4 fruit fly cellular contexts compared by ENCODE assay signal in the genomic region with DNA sequence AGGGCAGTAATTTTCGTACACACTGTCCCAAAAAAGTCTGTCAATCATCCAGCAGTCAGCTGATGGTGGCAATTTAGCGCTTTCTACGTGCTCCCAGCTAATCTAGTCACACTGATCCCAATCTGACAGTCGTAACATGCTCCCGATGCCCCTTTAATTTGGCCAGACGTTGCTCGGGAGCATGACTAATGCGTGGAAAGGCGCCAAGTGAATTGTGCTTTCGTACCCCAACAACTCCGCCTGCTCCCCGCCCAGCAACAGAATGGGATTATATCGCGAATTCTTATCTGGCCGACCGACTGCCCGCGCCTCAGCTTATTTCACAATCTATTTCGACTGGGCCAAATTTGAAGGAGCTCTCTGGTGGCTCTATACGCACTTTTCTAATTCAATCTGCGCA.
TF ChIP-seq lines count a peak whose summit lies in the region.

No protein-coding gene starts in this region.

- TF ChIP-seq CTCF in whole organism, embryonic (GFP tag; optimal IDR thresholded peaks at IDR 0.05; lab: Kevin White, UChicago) = no peak

TF ChIP-seq in whole organism, embryonic, 481 proteins besides CTCF, POLR2A, EP300 and RAD21:
- TF ChIP-seq CG9215 (GFP tag; IDR thresholded peaks at IDR 0.05; lab: Robert Waterston, UW) = no peak
- TF ChIP-seq CG14965 (GFP tag; optimal IDR thresholded peaks at IDR 0.05; lab: Kevin White, UChicago; ENCODE audit: borderline replicate concordance) = no peak
- no peak for TF ChIP-seq unpg (GFP tag; optimal IDR thresholded peaks at IDR 0.05; lab: Kevin White, UChicago)
- peak; percentile 50 for TF ChIP-seq sug (tag; optimal IDR thresholded peaks at IDR 0.05; lab: Kevin White, UChicago)
- TF ChIP-seq Nf-YC (tag; optimal IDR thresholded peaks at IDR 0.05; lab: Kevin White, UChicago) = no peak
- TF ChIP-seq Drgx (GFP tag; IDR thresholded peaks at IDR 0.05; lab: Robert Waterston, UW) = no peak
- TF ChIP-seq mirr (GFP tag; optimal IDR thresholded peaks at IDR 0.05; lab: Kevin White, UChicago) = peak; percentile 9
- TF ChIP-seq CG1647 (GFP tag; optimal IDR thresholded peaks at IDR 0.05; lab: Kevin White, UChicago) = no peak
- TF ChIP-seq exex (tag; optimal IDR thresholded peaks at IDR 0.05; lab: Kevin White, UChicago) = peak; percentile 13
- TF ChIP-seq Med (GFP tag; lab: Kevin White, UChicago) = peak; percentile 54

TF ChIP-seq in whole organism, prepupa, 60 proteins besides CTCF, POLR2A, EP300 and RAD21:
- peak; percentile 67 for TF ChIP-seq vri (GFP tag; optimal IDR thresholded peaks at IDR 0.05; lab: Kevin White, UChicago)
- TF ChIP-seq Gug (GFP tag; IDR thresholded peaks at IDR 0.05; lab: Robert Waterston, UW) = no peak
- no peak for TF ChIP-seq Met (GFP tag; optimal IDR thresholded peaks at IDR 0.05; lab: Kevin White, UChicago)
- TF ChIP-seq Sox102F (GFP tag; optimal IDR thresholded peaks at IDR 0.05; lab: Kevin White, UChicago) = no peak
- no peak for TF ChIP-seq cyc (GFP tag; optimal IDR thresholded peaks at IDR 0.05; lab: Kevin White, UChicago)

TF ChIP-seq in whole organism, pupa, 21 proteins besides CTCF, POLR2A, EP300 and RAD21:
- TF ChIP-seq CG12605 (GFP tag; IDR thresholded peaks at IDR 0.05; lab: Robert Waterston, UW) (no peak), CG32121 (GFP tag; IDR thresholded peaks at IDR 0.05; lab: Robert Waterston, UW) (0 out of 2 replicates have a peak, but pooled peaks have one; percentile 33)

TF ChIP-seq in whole organism, wandering third instar larva, 38 proteins besides CTCF, POLR2A, EP300 and RAD21:
- TF ChIP-seq h (GFP tag; optimal IDR thresholded peaks at IDR 0.05; lab: Kevin White, UChicago) = peak; percentile 79
- no peak for TF ChIP-seq Hr78 (GFP tag; optimal IDR thresholded peaks at IDR 0.05; lab: Kevin White, UChicago)
- TF ChIP-seq Rel (GFP tag; optimal IDR thresholded peaks at IDR 0.05; lab: Kevin White, UChicago) = no peak
- peak; percentile 61 for TF ChIP-seq Rel (tag; optimal IDR thresholded peaks at IDR 0.05; lab: Kevin White, UChicago)
